Worm (Caenorhabditis elegans): ENCODE measurements around the gene H21P03.10.

DNA sequence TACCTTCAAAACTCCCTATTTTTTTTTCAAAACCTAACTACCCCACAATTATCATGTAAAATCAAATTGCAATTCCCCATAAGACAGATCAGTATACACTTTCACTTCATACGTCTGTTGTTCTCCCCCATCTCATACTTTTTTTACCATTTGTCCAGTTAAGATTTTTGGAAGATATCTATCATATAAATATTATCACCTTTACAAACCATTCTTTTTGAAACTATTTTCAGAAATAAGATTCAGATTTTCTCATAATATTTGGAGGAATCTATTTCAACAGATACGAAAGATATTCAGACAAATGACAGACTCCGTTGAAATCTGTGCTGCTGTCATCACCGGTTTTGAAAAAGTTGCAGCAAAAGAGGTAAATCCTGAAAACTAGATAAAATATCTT lies 27.2 kb downstream of the H21P03.10 start, which contains the start of gene M04B2.2:
- TF ChIP-seq ztf-4 (tag; optimal IDR thresholded peaks at IDR 0.05) (no peak), unc-62 (GFP tag; optimal IDR thresholded peaks at IDR 0.05) (no peak), ama-1 (optimal IDR thresholded peaks at IDR 0.05) (peak; percentile 34)
